Fruit fly (Drosophila melanogaster) whole organism, prepupa: ENCODE data around the gene Rift.

Experiments used
- Blimp-1 ChIP-seq: fragments of 200-800 bp; sonication (Bioruptor generic); optimal IDR thresholded peaks from 3 replicates; lab custom pipeline; 2017; ENCODE audit warnings: missing biosample characterization, missing genetic modification characterization, mild to moderate bottlenecking, moderate library complexity, missing genetic modification reagents
- CG10669 ChIP-seq: fragments of 200-800 bp; sonication (Bioruptor generic); optimal IDR thresholded peaks from 3 replicates; lab custom pipeline; 2018; ENCODE audit warnings: missing biosample characterization, mild to moderate bottlenecking, missing genetic modification characterization, moderate library complexity
- CG11762 ChIP-seq: fragments of 200-800 bp; sonication (Bioruptor generic); optimal IDR thresholded peaks from 3 replicates; lab custom pipeline; 2016; ENCODE audit warnings: missing biosample characterization, missing genetic modification characterization; ENCODE audit not compliant: insufficient read depth
- CG15336 ChIP-seq: fragments of 200-800 bp; sonication (Bioruptor generic); IDR thresholded peaks from 2 replicates; pipeline ENCODE4 v1.3.6; 2022; ENCODE audit warnings: missing biosample characterization, missing genetic modification characterization
- CG32006 ChIP-seq: fragments of 200-800 bp; sonication (Bioruptor generic); optimal IDR thresholded peaks from 3 replicates; lab custom pipeline; 2017; ENCODE audit warnings: missing biosample characterization, mild to moderate bottlenecking, missing genetic modification characterization
- CG6792 ChIP-seq: fragments of 200-800 bp; sonication (Bioruptor generic); optimal IDR thresholded peaks from 3 replicates; lab custom pipeline; 2016; ENCODE audit warnings: missing biosample characterization, missing genetic modification characterization
- CG6854 ChIP-seq: fragments of 200-800 bp; sonication (Bioruptor generic); optimal IDR thresholded peaks from 2 replicates; lab custom pipeline; 2017; ENCODE audit warnings: missing biosample characterization, mild to moderate bottlenecking, missing genetic modification characterization
- CG8119 ChIP-seq: fragments of 200-800 bp; sonication (Bioruptor generic); IDR thresholded peaks from 3 replicates; pipeline ENCODE4 v1.3.6; 2022; ENCODE audit warnings: missing biosample characterization, missing genetic modification characterization
- CG8319 ChIP-seq: fragments of 200-800 bp; sonication (Bioruptor generic); optimal IDR thresholded peaks from 3 replicates; lab custom pipeline; 2016; ENCODE audit warnings: missing biosample characterization, missing genetic modification characterization
- CG9139 ChIP-seq: fragments of 200-800 bp; sonication (Bioruptor generic); optimal IDR thresholded peaks from 3 replicates; lab custom pipeline; 2017; ENCODE audit warnings: missing biosample characterization, mild to moderate bottlenecking, missing genetic modification characterization
- Ets96B ChIP-seq: fragments of 200-800 bp; optimal IDR thresholded peaks from 2 replicates; lab custom pipeline; 2019; ENCODE audit warnings: missing biosample characterization, mild to moderate bottlenecking, missing genetic modification characterization, moderate library complexity
- Hr38 ChIP-seq: sonication (Bioruptor generic); optimal IDR thresholded peaks from 2 replicates; lab custom pipeline; 2016; ENCODE audit warnings: missing biosample characterization, missing genetic modification characterization
- Hr39 ChIP-seq: fragments of 200-800 bp; sonication (Bioruptor generic); optimal IDR thresholded peaks from 2 replicates; lab custom pipeline; 2016; ENCODE audit warnings: missing biosample characterization, missing genetic modification characterization
- Hr4 ChIP-seq: fragments of 200-800 bp; sonication (Bioruptor generic); optimal IDR thresholded peaks from 3 replicates; lab custom pipeline; 2016; ENCODE audit warnings: missing biosample characterization, missing genetic modification characterization
- Lpt ChIP-seq: fragments of 200-800 bp; sonication (Bioruptor generic); optimal IDR thresholded peaks from 3 replicates; lab custom pipeline; 2016; ENCODE audit warnings: missing biosample characterization, missing genetic modification characterization
- Met ChIP-seq: fragments of 200-800 bp; sonication (Bioruptor generic); optimal IDR thresholded peaks from 3 replicates; lab custom pipeline; 2016; ENCODE audit warnings: missing biosample characterization, missing genetic modification characterization
- Sox102F ChIP-seq: fragments of 200-800 bp; sonication (Bioruptor generic); optimal IDR thresholded peaks from 2 replicates; lab custom pipeline; 2016; ENCODE audit warnings: missing biosample characterization, mild to moderate bottlenecking, missing genetic modification characterization
- achi ChIP-seq: fragments of 200-800 bp; sonication (Bioruptor generic); optimal IDR thresholded peaks from 3 replicates; lab custom pipeline; 2016; ENCODE audit warnings: missing biosample characterization, missing genetic modification characterization
- acj6 ChIP-seq: fragments of 200-800 bp; sonication (Bioruptor generic); optimal IDR thresholded peaks from 3 replicates; lab custom pipeline; 2016; ENCODE audit warnings: missing biosample characterization, missing genetic modification characterization
- dac ChIP-seq: fragments of 200-800 bp; sonication (Bioruptor generic); optimal IDR thresholded peaks from 2 replicates; lab custom pipeline; 2017; ENCODE audit warnings: missing biosample characterization, mild to moderate bottlenecking, missing genetic modification characterization
- eg ChIP-seq: fragments of 200-800 bp; sonication (Bioruptor generic); IDR thresholded peaks from 3 replicates; pipeline ENCODE4 v1.3.6; 2022; ENCODE audit warnings: missing biosample characterization, missing genetic modification characterization
- fd59A ChIP-seq: fragments of 200-800 bp; sonication (Bioruptor generic); optimal IDR thresholded peaks from 2 replicates; lab custom pipeline; 2017; ENCODE audit warnings: missing biosample characterization, mild to moderate bottlenecking, missing genetic modification characterization, missing genetic modification reagents
- fkh ChIP-seq: fragments of 200-800 bp; sonication (Bioruptor generic); optimal IDR thresholded peaks from 3 replicates; lab custom pipeline; 2017; ENCODE audit warnings: missing biosample characterization, mild to moderate bottlenecking, missing genetic modification characterization, moderate library complexity
- net ChIP-seq: fragments of 200-800 bp; sonication (Bioruptor generic); optimal IDR thresholded peaks from 3 replicates; lab custom pipeline; 2016; ENCODE audit warnings: missing biosample characterization, missing genetic modification characterization
- pdm3 ChIP-seq: fragments of 200-800 bp; sonication (Bioruptor generic); optimal IDR thresholded peaks from 3 replicates; lab custom pipeline; 2016; ENCODE audit warnings: missing biosample characterization, missing genetic modification characterization
- salr ChIP-seq, 2 experiments: fragments of 200-800 bp; sonication (Bioruptor generic); optimal IDR thresholded peaks; 3 replicates each; lab custom pipeline; 2016 to 2018; ENCODE audit warnings: missing biosample characterization in 2 of 2, missing genetic modification characterization in 2 of 2, mild to moderate bottlenecking in 1 of 2
- spab ChIP-seq: fragments of 200-800 bp; sonication (Bioruptor generic); optimal IDR thresholded peaks from 2 replicates; lab custom pipeline; 2017; ENCODE audit warnings: missing biosample characterization, mild to moderate bottlenecking, missing genetic modification characterization, missing genetic modification reagents
- svp ChIP-seq: fragments of 200-800 bp; sonication (Bioruptor generic); peaks from one replicate; lab custom pipeline; 2016; ENCODE audit warnings: missing biosample characterization, missing genetic modification characterization
- topi ChIP-seq: fragments of 200-800 bp; sonication (Bioruptor generic); optimal IDR thresholded peaks from 3 replicates; lab custom pipeline; 2016; ENCODE audit warnings: missing biosample characterization, missing genetic modification characterization
- vri ChIP-seq: fragments of 200-800 bp; sonication (Bioruptor generic); optimal IDR thresholded peaks from 3 replicates; lab custom pipeline; 2016; ENCODE audit warnings: missing biosample characterization, mild to moderate bottlenecking, missing genetic modification characterization

Gene Rift

DNA sequence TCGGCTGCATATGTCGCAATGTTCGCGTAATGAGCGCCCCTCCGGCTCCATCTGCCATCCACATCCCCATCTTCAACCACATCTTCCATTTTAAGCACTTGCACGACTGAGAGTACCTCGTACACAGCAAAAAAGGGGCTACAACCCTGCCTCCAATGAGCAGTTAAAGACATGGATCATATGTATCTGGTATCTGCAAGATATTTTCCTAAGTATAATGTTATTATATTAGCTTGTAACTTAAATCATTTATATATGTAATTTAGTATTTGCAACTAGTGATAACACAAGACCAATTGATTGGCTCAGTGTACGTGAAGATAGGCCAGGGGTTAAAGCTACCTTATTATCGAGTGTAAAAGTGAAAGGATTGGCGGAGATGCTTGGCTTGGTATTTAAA lies 47.3 kb downstream of the Rift start (continued):
- peak; percentile 73 for TF ChIP-seq CG10669 (GFP tag; lab: Kevin White, UChicago)
- TF ChIP-seq spab (GFP tag; lab: Kevin White, UChicago) = peak; percentile 58
- peak; percentile 81 for TF ChIP-seq Ets96B (tag; lab: Kevin White, UChicago)
- TF ChIP-seq Sox102F (GFP tag; lab: Kevin White, UChicago) = peak; percentile 24
- TF ChIP-seq Hr4 (GFP tag; lab: Kevin White, UChicago) = peak; percentile 84
- peak; percentile 68 for TF ChIP-seq pdm3 (GFP tag; lab: Kevin White, UChicago)
- no peak for TF ChIP-seq Hr38 (GFP tag; lab: Kevin White, UChicago)
- peak; percentile 74 for TF ChIP-seq eg (GFP tag; lab: Robert Waterston, UW)
- no peak for TF ChIP-seq Hr39 (GFP tag; lab: Kevin White, UChicago)
- peak; percentile 72 for TF ChIP-seq CG6792 (GFP tag; lab: Kevin White, UChicago)
- no peak for TF ChIP-seq Met (GFP tag; lab: Kevin White, UChicago)
- peak in 1 of 2 experiments; percentile 15 for TF ChIP-seq salr (GFP tag; optimal IDR thresholded peaks at IDR 0.05; lab: Kevin White, UChicago)
- peak; percentile 68 for TF ChIP-seq acj6 (GFP tag; lab: Kevin White, UChicago)
- peak; percentile 67; the same call in 2 of the 3 replicates for TF ChIP-seq CG8119 (GFP tag; lab: Robert Waterston, UW)
- peak; percentile 68 for TF ChIP-seq CG11762 (GFP tag; lab: Kevin White, UChicago)
- TF ChIP-seq Blimp-1 (GFP tag; lab: Kevin White, UChicago) = no peak
- TF ChIP-seq CG32006 (GFP tag; lab: Kevin White, UChicago) = peak; percentile 81
- peak; percentile 67 for TF ChIP-seq net (GFP tag; lab: Kevin White, UChicago)
- TF ChIP-seq CG9139 (GFP tag; lab: Kevin White, UChicago) = peak; percentile 27
- peak; percentile 46 for TF ChIP-seq fd59A (GFP tag; lab: Kevin White, UChicago)
- peak; percentile 35 for TF ChIP-seq dac (GFP tag; lab: Kevin White, UChicago)
- TF ChIP-seq topi = peak; percentile 28
- peak; percentile 69 for TF ChIP-seq Lpt (GFP tag; lab: Kevin White, UChicago)
- peak; percentile 31 for TF ChIP-seq CG8319
- peak; percentile 69 for TF ChIP-seq CG15336 (GFP tag; lab: Robert Waterston, UW)

DNA sequence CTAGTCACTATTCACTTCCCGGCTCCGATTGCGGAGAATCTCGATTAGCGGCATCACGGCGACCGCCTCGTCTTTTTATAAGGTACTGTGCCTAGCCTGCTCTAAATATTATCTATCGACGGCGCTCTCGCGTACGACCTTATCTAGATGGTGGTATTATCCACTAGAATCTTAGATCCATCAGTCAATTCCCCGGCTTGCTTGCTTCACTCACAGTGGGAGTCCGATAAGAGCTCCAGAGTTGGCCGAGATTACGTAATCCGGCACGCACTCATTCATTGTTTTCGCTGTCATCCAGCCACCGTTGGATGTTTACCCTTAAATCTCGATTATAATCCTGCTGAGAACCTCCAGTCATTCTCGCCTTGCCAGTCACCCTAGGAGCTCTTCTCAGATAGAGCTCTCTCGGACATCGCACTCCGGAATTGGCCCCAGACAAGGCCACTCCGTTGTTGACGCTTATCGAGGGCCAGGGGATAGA lies 48.4 kb downstream of the Rift start, which contains the start of gene Smvt:
Gene Smvt (minus strand): TSS at position 51 of the 481 bp plus-strand sequence.
- TF ChIP-seq CG6854 (GFP tag; lab: Kevin White, UChicago) (no peak), vri (GFP tag; lab: Kevin White, UChicago) (peak; percentile 49), fkh (GFP tag; lab: Kevin White, UChicago) (peak; percentile 7), achi (GFP tag; lab: Kevin White, UChicago) (no peak)

DNA sequence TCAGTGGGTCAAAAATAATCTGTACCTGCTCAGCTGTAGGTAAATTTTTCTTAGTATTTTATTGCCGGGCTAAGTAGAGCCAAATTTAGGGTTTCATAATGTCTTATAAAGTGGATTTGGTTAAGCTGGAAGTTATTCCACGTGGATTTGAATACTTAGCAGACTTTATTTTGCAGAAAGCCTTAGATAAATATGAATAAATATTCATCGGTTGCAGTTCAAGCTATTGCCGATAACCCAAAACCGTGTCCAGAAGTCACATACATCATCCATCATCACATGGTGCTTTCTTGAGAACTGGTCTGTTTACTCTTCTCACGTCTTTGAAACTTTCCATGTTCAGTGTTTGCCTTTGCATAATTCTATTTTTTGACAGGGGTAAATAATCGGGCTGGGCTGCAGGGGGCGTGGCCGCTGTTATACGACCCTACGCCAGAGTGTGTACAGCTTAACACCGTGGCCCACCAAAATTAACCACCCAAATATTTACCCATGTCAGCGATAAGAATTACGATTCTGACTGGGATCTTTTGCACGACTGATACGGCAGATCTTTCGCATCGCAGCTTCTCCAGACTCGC lies 51.3 kb downstream of the Rift start, which contains the start of gene CG2187:
Gene CG2187 (minus strand): TSS at position 51 of the 581 bp plus-strand sequence.
- peak; percentile 71 for TF ChIP-seq svp
- peak; percentile 87 for TF ChIP-seq fkh (GFP tag; lab: Kevin White, UChicago)
- TF ChIP-seq fd59A (GFP tag; lab: Kevin White, UChicago) = no peak
- TF ChIP-seq, all 60 proteins: peak for 2
